Fruit fly (Drosophila melanogaster) whole organism, embryonic: Measurements from ENCODE around the gene CG32816.

Experiments
- Bdp1 ChIP-seq: fragments of 200-800 bp; sonication (Bioruptor generic); optimal IDR thresholded peaks from 3 replicates; lab custom pipeline; 2016; ENCODE audit warnings: missing biosample characterization, missing genetic modification characterization
- Bgb ChIP-seq: fragments of 200-800 bp; sonication (Bioruptor generic); IDR thresholded peaks from 2 replicates; pipeline ENCODE4 v1.3.6; 2022; ENCODE audit warnings: missing biosample characterization, missing genetic modification characterization; ENCODE audit not compliant: partially characterized antibody
- CG10274 ChIP-seq: fragments of 200-800 bp; sonication (Bioruptor generic); optimal IDR thresholded peaks from 3 replicates; lab custom pipeline; 2017; ENCODE audit warnings: missing biosample characterization, mild to moderate bottlenecking, missing genetic modification characterization
- CG10321 ChIP-seq: fragments of 200-800 bp; sonication (Bioruptor generic); IDR thresholded peaks from 2 replicates; pipeline ENCODE4 v1.3.6; 2022; ENCODE audit warnings: missing biosample characterization, missing genetic modification characterization
- CG11093 ChIP-seq: fragments of 200-800 bp; sonication (Bioruptor generic); IDR thresholded peaks from 3 replicates; pipeline ENCODE4 v1.3.6; 2022; ENCODE audit warnings: missing biosample characterization, missing genetic modification characterization
- CG12659 ChIP-seq: fragments of 200-800 bp; sonication (Bioruptor generic); optimal IDR thresholded peaks from 3 replicates; lab custom pipeline; 2017; ENCODE audit warnings: mild to moderate bottlenecking, missing biosample characterization, missing genetic modification reagents, missing genetic modification characterization
- CG13287 ChIP-seq: fragments of 200-800 bp; sonication (Bioruptor generic); IDR thresholded peaks from 2 replicates; pipeline ENCODE4 v1.3.6; 2022; ENCODE audit warnings: missing biosample characterization, missing genetic modification characterization; ENCODE audit not compliant: partially characterized antibody
- CG15696 ChIP-seq: fragments of 200-800 bp; sonication (Bioruptor generic); optimal IDR thresholded peaks from 2 replicates; lab custom pipeline; 2019; ENCODE audit warnings: missing biosample characterization, mild to moderate bottlenecking, missing genetic modification characterization, moderate library complexity
- CG16813 ChIP-seq: fragments of 200-800 bp; sonication (Bioruptor generic); IDR thresholded peaks from 3 replicates; pipeline ENCODE4 v1.3.6; 2022; ENCODE audit warnings: missing biosample characterization, missing genetic modification characterization; ENCODE audit not compliant: partially characterized antibody
- CG17328 ChIP-seq: fragments of 200-800 bp; sonication (Bioruptor generic); IDR thresholded peaks from 2 replicates; pipeline ENCODE4 v1.3.6; 2022; ENCODE audit warnings: missing biosample characterization, missing genetic modification characterization
- CG18476 ChIP-seq: fragments of 200-800 bp; sonication (Bioruptor generic); optimal IDR thresholded peaks from 2 replicates; lab custom pipeline; 2016; ENCODE audit warnings: missing biosample characterization, mild to moderate bottlenecking, missing genetic modification characterization
- CG18599 ChIP-seq: fragments of 200-800 bp; sonication (Bioruptor generic); optimal IDR thresholded peaks from 3 replicates; lab custom pipeline; 2017; ENCODE audit warnings: missing biosample characterization, missing genetic modification characterization, mild to moderate bottlenecking, moderate library complexity, missing genetic modification reagents
- CG2129 ChIP-seq: fragments of 200-800 bp; sonication (Bioruptor generic); IDR thresholded peaks from 2 replicates; pipeline ENCODE4 v1.3.6; 2022; ENCODE audit warnings: missing biosample characterization, missing genetic modification characterization; ENCODE audit not compliant: partially characterized antibody
- CG2678 ChIP-seq: fragments of 200-800 bp; sonication (Bioruptor generic); optimal IDR thresholded peaks from 3 replicates; lab custom pipeline; 2019; ENCODE audit warnings: missing biosample characterization, mild to moderate bottlenecking, missing genetic modification characterization, moderate library complexity
- CG3407 ChIP-seq: fragments of 200-800 bp; sonication (Bioruptor generic); optimal IDR thresholded peaks from 2 replicates; lab custom pipeline; 2018; ENCODE audit warnings: missing biosample characterization, mild to moderate bottlenecking, missing genetic modification characterization
- CG4328 ChIP-seq: fragments of 200-800 bp; sonication (Bioruptor generic); optimal IDR thresholded peaks from 3 replicates; lab custom pipeline; 2017; ENCODE audit warnings: missing biosample characterization, missing genetic modification reagents, missing genetic modification characterization
- CG5245 ChIP-seq: fragments of 200-800 bp; sonication (Bioruptor generic); optimal IDR thresholded peaks from 3 replicates; lab custom pipeline; 2016; ENCODE audit warnings: missing biosample characterization, missing genetic modification characterization
- CG6791 ChIP-seq: fragments of 200-800 bp; sonication (Bioruptor generic); IDR thresholded peaks from 3 replicates; pipeline ENCODE4 v1.3.6; 2022; ENCODE audit warnings: missing biosample characterization, missing genetic modification characterization; ENCODE audit not compliant: partially characterized antibody
- CG7963 ChIP-seq: fragments of 200-800 bp; sonication (Bioruptor generic); IDR thresholded peaks from 3 replicates; pipeline ENCODE4 v1.3.6; 2022; ENCODE audit warnings: missing biosample characterization, missing genetic modification characterization; ENCODE audit not compliant: partially characterized antibody
- CG9797 ChIP-seq: fragments of 200-800 bp; sonication (Bioruptor generic); optimal IDR thresholded peaks from 3 replicates; lab custom pipeline; 2018; ENCODE audit warnings: missing biosample characterization, mild to moderate bottlenecking, missing genetic modification characterization
- D19B ChIP-seq: fragments of 200-800 bp; sonication (Bioruptor generic); optimal IDR thresholded peaks from 2 replicates; lab custom pipeline; 2017; ENCODE audit warnings: missing biosample characterization, mild to moderate bottlenecking, missing genetic modification characterization
- E2f1 ChIP-seq: fragments of 200-800 bp; sonication (Bioruptor generic); IDR thresholded peaks from 2 replicates; pipeline ENCODE4 v1.3.6; 2022; ENCODE audit warnings: missing biosample characterization, missing genetic modification characterization
- Eip74EF ChIP-seq, 2 experiments: fragments of 200-800 bp in 1 of 2; fragments of >200 bp in 1 of 2; sonication (Bioruptor generic) in 1 of 2; optimal IDR thresholded peaks; 2 replicates each; lab custom pipeline; 2017 to 2019; ENCODE audit warnings: missing biosample characterization in 2 of 2, missing genetic modification characterization in 2 of 2, mild to moderate bottlenecking in 1 of 2, moderate library complexity in 1 of 2
- H2.0 ChIP-seq: fragments of 200-800 bp; sonication (Bioruptor generic); IDR thresholded peaks from 2 replicates; pipeline ENCODE4 v1.3.6; 2022; ENCODE audit warnings: missing biosample characterization, missing genetic modification characterization
- HLH4C ChIP-seq: fragments of 200-800 bp; sonication (Bioruptor generic); IDR thresholded peaks from 3 replicates; pipeline ENCODE4 v1.3.6; 2022; ENCODE audit warnings: missing biosample characterization, missing genetic modification characterization; ENCODE audit not compliant: partially characterized antibody
- HmgZ ChIP-seq: fragments of 200-800 bp; sonication (Bioruptor generic); optimal IDR thresholded peaks from 2 replicates; lab custom pipeline; 2018; ENCODE audit warnings: missing biosample characterization, mild to moderate bottlenecking, missing genetic modification characterization
- MTF-1 ChIP-seq: fragments of 200-800 bp; sonication (Bioruptor generic); optimal IDR thresholded peaks from 2 replicates; lab custom pipeline; 2018; ENCODE audit warnings: missing biosample characterization, mild to moderate bottlenecking, missing genetic modification characterization, borderline replicate concordance
- Meics ChIP-seq: fragments of 200-800 bp; sonication (Bioruptor generic); optimal IDR thresholded peaks from 2 replicates; lab custom pipeline; 2017; ENCODE audit warnings: missing biosample characterization, mild to moderate bottlenecking, missing genetic modification characterization
- Nf-YA ChIP-seq: fragments of 200-800 bp; sonication (Bioruptor generic); IDR thresholded peaks from 2 replicates; pipeline ENCODE4 v1.3.6; 2022; ENCODE audit warnings: missing biosample characterization, missing genetic modification characterization
- Scr ChIP-seq: fragments of 200-800 bp; sonication (Bioruptor generic); IDR thresholded peaks from 2 replicates; pipeline ENCODE4 v1.3.6; 2022; ENCODE audit warnings: missing biosample characterization, missing genetic modification characterization; ENCODE audit not compliant: partially characterized antibody
- YL-1 ChIP-seq: fragments of 200-800 bp; sonication (Bioruptor generic); optimal IDR thresholded peaks from 3 replicates; lab custom pipeline; 2017; ENCODE audit warnings: missing biosample characterization, mild to moderate bottlenecking, missing genetic modification characterization
- ato ChIP-seq: fragments of 200-800 bp; sonication (Bioruptor generic); IDR thresholded peaks from 2 replicates; pipeline ENCODE4 v1.3.6; 2022; ENCODE audit warnings: missing biosample characterization, missing genetic modification characterization; ENCODE audit not compliant: partially characterized antibody
- bbx ChIP-seq: fragments of 200-800 bp; sonication (Bioruptor generic); IDR thresholded peaks from 2 replicates; pipeline ENCODE4 v1.3.6; 2022; ENCODE audit warnings: missing biosample characterization, missing genetic modification characterization; ENCODE audit not compliant: partially characterized antibody
- bowl ChIP-seq: fragments of 200-800 bp; sonication (Bioruptor generic); IDR thresholded peaks from 2 replicates; pipeline ENCODE4 v1.3.6; 2022; ENCODE audit warnings: missing biosample characterization, missing genetic modification characterization
- crc ChIP-seq: fragments of 200-800 bp; sonication (Bioruptor generic); optimal IDR thresholded peaks from 2 replicates; lab custom pipeline; 2016; ENCODE audit warnings: missing biosample characterization, missing genetic modification characterization
- fd3F ChIP-seq: fragments of 200-800 bp; sonication (Bioruptor generic); optimal IDR thresholded peaks from 2 replicates; lab custom pipeline; 2018; ENCODE audit warnings: missing biosample characterization, mild to moderate bottlenecking, missing genetic modification characterization, moderate library complexity
- hb ChIP-seq: fragments of 200-800 bp; sonication (Bioruptor generic); IDR thresholded peaks from 3 replicates; pipeline ENCODE4 v1.3.6; 2022; ENCODE audit warnings: missing biosample characterization, missing genetic modification characterization; ENCODE audit not compliant: partially characterized antibody
- nerfin-1 ChIP-seq: fragments of 200-800 bp; sonication (Bioruptor generic); optimal IDR thresholded peaks from 3 replicates; lab custom pipeline; 2019; ENCODE audit warnings: missing biosample characterization, mild to moderate bottlenecking, missing genetic modification characterization, moderate library complexity
- nerfin-2 ChIP-seq: fragments of 200-800 bp; sonication (Bioruptor generic); IDR thresholded peaks from 2 replicates; pipeline ENCODE4 v1.3.6; 2022; ENCODE audit warnings: missing biosample characterization, missing genetic modification characterization; ENCODE audit not compliant: partially characterized antibody
- oc ChIP-seq: fragments of 200-800 bp; sonication (Bioruptor generic); optimal IDR thresholded peaks from 2 replicates; lab custom pipeline; 2018; ENCODE audit warnings: missing biosample characterization, mild to moderate bottlenecking, missing genetic modification characterization, moderate library complexity
- org-1 ChIP-seq: fragments of 200-800 bp; sonication (Bioruptor generic); optimal IDR thresholded peaks from 2 replicates; lab custom pipeline; 2017; ENCODE audit warnings: missing biosample characterization, missing genetic modification characterization
- p53 ChIP-seq: fragments of 200-800 bp; sonication (Bioruptor generic); optimal IDR thresholded peaks from 2 replicates; lab custom pipeline; 2016; ENCODE audit warnings: missing biosample characterization, missing genetic modification characterization
- salm ChIP-seq: fragments of 200-800 bp; sonication (Bioruptor generic); optimal IDR thresholded peaks from 2 replicates; lab custom pipeline; 2018; ENCODE audit warnings: missing biosample characterization, mild to moderate bottlenecking, missing genetic modification characterization
- sc ChIP-seq, 3 experiments: fragments of >200 bp in 2 of 3; fragments of 200-800 bp in 1 of 3; sonication (Bioruptor generic) in 1 of 3; optimal IDR thresholded peaks; 2 replicates in 2 of 3; 3 replicates in 1 of 3; lab custom pipeline; 2017; ENCODE audit warnings: mild to moderate bottlenecking in 1 of 3, missing biosample characterization in 1 of 3, missing genetic modification characterization in 1 of 3, missing genetic modification reagents in 1 of 3
- sens ChIP-seq: fragments of 200-800 bp; sonication (Bioruptor generic); peaks from one replicate; lab custom pipeline; 2016; ENCODE audit warnings: missing biosample characterization, missing genetic modification characterization
- stwl ChIP-seq: fragments of 200-800 bp; sonication (Bioruptor generic); optimal IDR thresholded peaks from 3 replicates; lab custom pipeline; 2018; ENCODE audit warnings: missing biosample characterization, mild to moderate bottlenecking, missing genetic modification characterization, moderate library complexity
- tna ChIP-seq: fragments of 200-800 bp; sonication (Bioruptor generic); IDR thresholded peaks from 2 replicates; pipeline ENCODE4 v1.3.6; 2022; ENCODE audit warnings: missing biosample characterization, missing genetic modification characterization; ENCODE audit not compliant: partially characterized antibody
- vnd ChIP-seq: fragments of 200-800 bp; sonication (Bioruptor generic); IDR thresholded peaks from 3 replicates; pipeline ENCODE4 v1.3.6; 2022; ENCODE audit warnings: missing biosample characterization, missing genetic modification characterization; ENCODE audit not compliant: partially characterized antibody

Gene CG32816

DNA sequence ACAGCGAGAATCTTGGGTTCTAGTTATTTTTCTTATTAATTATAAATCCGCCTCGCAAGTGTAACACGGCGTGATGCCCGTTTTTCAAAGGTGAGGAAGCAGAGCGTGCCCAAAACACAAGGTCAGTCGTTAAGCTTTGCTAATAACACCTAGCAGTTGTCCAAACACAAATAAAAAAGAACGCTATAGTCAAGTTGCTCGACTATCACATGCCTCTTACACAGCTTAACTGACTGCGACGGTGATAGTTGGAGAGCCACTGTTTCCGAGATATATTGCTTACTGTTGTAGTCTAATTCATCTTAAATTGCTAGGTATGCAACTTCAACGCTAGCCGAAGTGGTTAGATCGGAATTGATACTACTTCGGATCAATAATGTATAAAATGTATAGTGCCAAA is 118.9 kb downstream of the CG32816 start:
- no peak for TF ChIP-seq MTF-1 (GFP tag; lab: Kevin White, UChicago)
- TF ChIP-seq bowl: no peak
- TF ChIP-seq vnd (GFP tag; lab: Robert Waterston, UW): 0 out of 3 replicates have a peak, but pooled peaks have one; percentile 45
- TF ChIP-seq CG10274 (GFP tag; lab: Kevin White, UChicago): no peak
- no peak for TF ChIP-seq CG18599
- peak; percentile 39 for TF ChIP-seq sens
- TF ChIP-seq HmgZ (tag; lab: Kevin White, UChicago): no peak
- no peak for TF ChIP-seq crc (GFP tag; lab: Kevin White, UChicago)
- no peak for TF ChIP-seq CG11093
- TF ChIP-seq CG15696 (tag; lab: Kevin White, UChicago): no peak
- no peak for TF ChIP-seq salm (tag; lab: Kevin White, UChicago)
- 0 out of 2 replicates have a peak, but pooled peaks have one; percentile 14 for TF ChIP-seq Scr
- no peak for TF ChIP-seq CG12659 (GFP tag; lab: Kevin White, UChicago)
- TF ChIP-seq org-1 (GFP tag; lab: Kevin White, UChicago): no peak
- TF ChIP-seq CG3407 (GFP tag; lab: Kevin White, UChicago): no peak
- TF ChIP-seq CG5245 (GFP tag; lab: Kevin White, UChicago): no peak
- TF ChIP-seq D19B (GFP tag; lab: Kevin White, UChicago): peak; percentile 10
- TF ChIP-seq nerfin-2: peak; percentile 69
- TF ChIP-seq YL-1 (GFP tag; lab: Kevin White, UChicago): no peak
- TF ChIP-seq tna (GFP tag; lab: Robert Waterston, UW): peak; percentile 79
- TF ChIP-seq fd3F: no peak
- peak; percentile 64; the same call in 2 of the 3 replicates for TF ChIP-seq CG7963 (GFP tag; lab: Robert Waterston, UW)
- TF ChIP-seq p53: no peak
- TF ChIP-seq sc (optimal IDR thresholded peaks at IDR 0.05; lab: Kevin White, UChicago): no peak
- no peak for TF ChIP-seq sc (GFP tag; optimal IDR thresholded peaks at IDR 0.05; lab: Kevin White, UChicago)
- no peak for TF ChIP-seq H2.0 (GFP tag; lab: Robert Waterston, UW)
- peak; percentile 8; the same call in 1 of the 2 replicates for TF ChIP-seq CG13287
- TF ChIP-seq Eip74EF (GFP tag; optimal IDR thresholded peaks at IDR 0.05; lab: Kevin White, UChicago): no peak
- TF ChIP-seq nerfin-1 (tag; lab: Kevin White, UChicago): no peak
- TF ChIP-seq CG10321 (GFP tag; lab: Robert Waterston, UW): no peak
- TF ChIP-seq CG4328 (GFP tag; lab: Kevin White, UChicago): no peak
- peak; percentile 52; the same call in 1 of the 2 replicates for TF ChIP-seq Bgb (GFP tag; lab: Robert Waterston, UW)
- TF ChIP-seq oc (tag; lab: Kevin White, UChicago): no peak
- no peak for TF ChIP-seq Nf-YA (GFP tag; lab: Robert Waterston, UW)
- TF ChIP-seq CG17328 (GFP tag; lab: Robert Waterston, UW): no peak
- peak; percentile 73 for TF ChIP-seq HLH4C (GFP tag; lab: Robert Waterston, UW)
- TF ChIP-seq E2f1 (GFP tag; lab: Robert Waterston, UW): no peak
- no peak for TF ChIP-seq CG9797 (GFP tag; lab: Kevin White, UChicago)
- no peak for TF ChIP-seq Meics (GFP tag; lab: Kevin White, UChicago)
- TF ChIP-seq CG16813: peak; percentile 59
- TF ChIP-seq bbx (GFP tag; lab: Robert Waterston, UW): no peak
- TF ChIP-seq hb (GFP tag; lab: Robert Waterston, UW): peak; percentile 61
- peak; percentile 46; the same call in 2 of the 3 replicates for TF ChIP-seq CG6791 (GFP tag; lab: Robert Waterston, UW)
- TF ChIP-seq ato: peak; percentile 48; the same call in 1 of the 2 replicates
- TF ChIP-seq CG2129 (GFP tag; lab: Robert Waterston, UW): no peak
- TF ChIP-seq CG18476 (GFP tag; lab: Kevin White, UChicago): no peak
- TF ChIP-seq Bdp1 (GFP tag; lab: Kevin White, UChicago): no peak
- no peak for TF ChIP-seq stwl (tag; lab: Kevin White, UChicago)
- no peak for TF ChIP-seq CG2678 (tag; lab: Kevin White, UChicago)
